Fruit fly (Drosophila melanogaster) Kc167 (cell line): ENCODE measurements around the gene CG14855.

Source experiments
- Sin3A ChIP-seq: fragments of >200 bp; optimal IDR thresholded peaks from 2 replicates; lab custom pipeline; 2018; ENCODE audit warnings: missing external identifiers
- h ChIP-seq: fragments of >200 bp; optimal IDR thresholded peaks from 3 replicates; lab custom pipeline; 2018; ENCODE audit warnings: missing external identifiers
- psq ChIP-seq: fragments of >200 bp; optimal IDR thresholded peaks from 2 replicates; lab custom pipeline; 2017; ENCODE audit warnings: missing external identifiers

DNA sequence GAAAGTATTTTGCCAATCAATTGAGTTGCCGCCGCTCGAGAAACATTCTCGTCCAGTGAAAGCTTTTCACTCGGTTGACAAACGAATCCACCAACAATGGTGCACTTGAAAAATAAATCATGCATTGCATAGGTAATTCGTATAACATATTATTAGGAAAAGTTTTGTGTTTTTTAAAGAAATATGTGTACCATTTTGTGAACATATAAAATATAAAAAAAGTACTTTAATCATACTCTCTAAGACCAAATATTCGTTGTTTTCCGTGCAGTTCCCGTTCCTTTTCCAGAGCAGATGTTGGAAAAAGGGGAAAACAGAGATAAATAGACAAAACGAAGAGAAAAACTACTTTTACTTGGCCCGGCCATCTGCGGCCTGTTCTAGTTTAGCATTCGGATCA, 9.4 kb upstream of the CG14855 start:
- no peak for TF ChIP-seq Sin3A (lab: Kevin White, UChicago)
- TF ChIP-seq psq (lab: Kevin White, UChicago), result no peak
- no peak for TF ChIP-seq h (lab: Kevin White, UChicago)
